Fruit fly (Drosophila melanogaster) whole organism, embryonic: ENCODE measurements around the gene CG1024.
A peak's percentile ranks its signal among the peaks of the same experiment; 100 is the strongest.

Experiments
- BEAF-32 ChIP-seq: fragments of 200-800 bp; sonication (Bioruptor generic); optimal IDR thresholded peaks from 3 replicates; lab custom pipeline; 2017; ENCODE audit warnings: missing biosample characterization, missing genetic modification characterization, mild to moderate bottlenecking, moderate library complexity, missing genetic modification reagents
- CG11696 ChIP-seq: fragments of 200-800 bp; sonication (Bioruptor generic); IDR thresholded peaks from 2 replicates; pipeline ENCODE4 v1.3.6; 2022; ENCODE audit warnings: missing biosample characterization, missing genetic modification characterization
- CG13775 ChIP-seq: fragments of 200-800 bp; sonication (Bioruptor generic); optimal IDR thresholded peaks from 3 replicates; lab custom pipeline; 2017; ENCODE audit warnings: missing biosample characterization, mild to moderate bottlenecking, missing genetic modification characterization
- CG17912 ChIP-seq: fragments of 200-800 bp; sonication (Bioruptor generic); optimal IDR thresholded peaks from 2 replicates; lab custom pipeline; 2018; ENCODE audit warnings: missing biosample characterization, mild to moderate bottlenecking, missing genetic modification characterization
- CG31365 ChIP-seq: fragments of 200-800 bp; sonication (Bioruptor generic); optimal IDR thresholded peaks from 2 replicates; lab custom pipeline; 2018; ENCODE audit warnings: missing biosample characterization, mild to moderate bottlenecking, missing genetic modification characterization
- CG31441 ChIP-seq: fragments of 200-800 bp; sonication (Bioruptor generic); IDR thresholded peaks from 2 replicates; pipeline ENCODE4 v1.3.6; 2022; ENCODE audit warnings: missing biosample characterization, missing genetic modification characterization
- CG3163 ChIP-seq: fragments of 200-800 bp; sonication (Bioruptor generic); optimal IDR thresholded peaks from 3 replicates; lab custom pipeline; 2016; ENCODE audit warnings: missing biosample characterization, missing genetic modification characterization
- CG34422 ChIP-seq: fragments of 200-800 bp; sonication (Bioruptor generic); IDR thresholded peaks from 3 replicates; pipeline ENCODE4 v1.3.6; 2022; ENCODE audit warnings: missing biosample characterization, missing genetic modification characterization
- CG4820 ChIP-seq: fragments of 200-800 bp; sonication (Bioruptor generic); optimal IDR thresholded peaks from 3 replicates; lab custom pipeline; 2016; ENCODE audit warnings: missing biosample characterization, missing genetic modification characterization
- CG5180 ChIP-seq: fragments of 200-800 bp; sonication (Bioruptor generic); optimal IDR thresholded peaks from 3 replicates; lab custom pipeline; 2017; ENCODE audit warnings: missing biosample characterization, missing genetic modification characterization, mild to moderate bottlenecking, moderate library complexity, missing genetic modification reagents
- CG6175 ChIP-seq: fragments of 200-800 bp; sonication (Bioruptor generic); IDR thresholded peaks from 3 replicates; pipeline ENCODE4 v1.3.6; 2022; ENCODE audit warnings: missing biosample characterization, missing genetic modification characterization
- CG7271 ChIP-seq: fragments of 200-800 bp; sonication (Bioruptor generic); optimal IDR thresholded peaks from 2 replicates; lab custom pipeline; 2018; ENCODE audit warnings: missing biosample characterization, mild to moderate bottlenecking, missing genetic modification characterization, moderate library complexity
- CG7786 ChIP-seq: fragments of 200-800 bp; sonication (Bioruptor generic); optimal IDR thresholded peaks from 2 replicates; lab custom pipeline; 2016; ENCODE audit warnings: missing biosample characterization, missing genetic modification characterization
- CG7928 ChIP-seq: fragments of 200-800 bp; sonication (Bioruptor generic); optimal IDR thresholded peaks from 2 replicates; lab custom pipeline; 2017; ENCODE audit warnings: missing biosample characterization, mild to moderate bottlenecking, missing genetic modification characterization
- CG8281 ChIP-seq: fragments of 200-800 bp; sonication (Bioruptor generic); optimal IDR thresholded peaks from 2 replicates; lab custom pipeline; 2018; ENCODE audit warnings: missing biosample characterization, mild to moderate bottlenecking, missing genetic modification characterization, moderate library complexity
- CG8924 ChIP-seq: fragments of 200-800 bp; optimal IDR thresholded peaks from 3 replicates; lab custom pipeline; 2019; ENCODE audit warnings: missing biosample characterization, mild to moderate bottlenecking, missing genetic modification characterization, moderate library complexity
- CG9215 ChIP-seq: fragments of 200-800 bp; sonication (Bioruptor generic); IDR thresholded peaks from 2 replicates; pipeline ENCODE4 v1.3.6; 2022; ENCODE audit warnings: missing biosample characterization, missing genetic modification characterization
- CG9727 ChIP-seq: fragments of 200-800 bp; sonication (Bioruptor generic); optimal IDR thresholded peaks from 3 replicates; lab custom pipeline; 2017; ENCODE audit warnings: missing biosample characterization, mild to moderate bottlenecking, missing genetic modification characterization
- CG9797 ChIP-seq: fragments of 200-800 bp; sonication (Bioruptor generic); optimal IDR thresholded peaks from 3 replicates; lab custom pipeline; 2018; ENCODE audit warnings: missing biosample characterization, mild to moderate bottlenecking, missing genetic modification characterization
- CG9876 ChIP-seq: fragments of 200-800 bp; sonication (Bioruptor generic); optimal IDR thresholded peaks from 2 replicates; lab custom pipeline; 2016; ENCODE audit warnings: missing biosample characterization, missing genetic modification characterization
- D19B ChIP-seq: fragments of 200-800 bp; sonication (Bioruptor generic); optimal IDR thresholded peaks from 2 replicates; lab custom pipeline; 2017; ENCODE audit warnings: missing biosample characterization, mild to moderate bottlenecking, missing genetic modification characterization
- Ets65A ChIP-seq: fragments of 200-800 bp; sonication (Bioruptor generic); peaks from one replicate; lab custom pipeline; 2016; ENCODE audit warnings: missing biosample characterization, missing genetic modification characterization
- Fer3 ChIP-seq: fragments of 200-800 bp; sonication (Bioruptor generic); optimal IDR thresholded peaks from 2 replicates; lab custom pipeline; 2018; ENCODE audit warnings: missing biosample characterization, mild to moderate bottlenecking, missing genetic modification characterization, moderate library complexity
- Gsc ChIP-seq: fragments of 200-800 bp; sonication (Bioruptor generic); IDR thresholded peaks from 2 replicates; pipeline ENCODE4 v1.3.6; 2022; ENCODE audit warnings: missing biosample characterization, missing genetic modification characterization
- HLH3B ChIP-seq: fragments of 200-800 bp; sonication (Bioruptor generic); IDR thresholded peaks from 2 replicates; pipeline ENCODE4 v1.3.6; 2022; ENCODE audit warnings: missing biosample characterization, missing genetic modification characterization
- HLH4C ChIP-seq: fragments of 200-800 bp; sonication (Bioruptor generic); IDR thresholded peaks from 3 replicates; pipeline ENCODE4 v1.3.6; 2022; ENCODE audit warnings: missing biosample characterization, missing genetic modification characterization; ENCODE audit not compliant: partially characterized antibody
- HmgZ ChIP-seq: fragments of 200-800 bp; sonication (Bioruptor generic); optimal IDR thresholded peaks from 2 replicates; lab custom pipeline; 2018; ENCODE audit warnings: missing biosample characterization, mild to moderate bottlenecking, missing genetic modification characterization
- Hsf ChIP-seq: fragments of 200-800 bp; sonication (Bioruptor generic); optimal IDR thresholded peaks from 3 replicates; lab custom pipeline; 2016; ENCODE audit warnings: missing biosample characterization, missing genetic modification characterization
- Lpt ChIP-seq: fragments of >200 bp; optimal IDR thresholded peaks from 2 replicates; lab custom pipeline; 2018; ENCODE audit warnings: missing biosample characterization, missing genetic modification characterization
- TFAM ChIP-seq: fragments of 200-800 bp; sonication (Bioruptor generic); optimal IDR thresholded peaks from 2 replicates; lab custom pipeline; 2017; ENCODE audit warnings: missing biosample characterization, missing genetic modification characterization, inconsistent platforms
- Tbp ChIP-seq: fragments of >200 bp; optimal IDR thresholded peaks from 2 replicates; lab custom pipeline; 2018; ENCODE audit warnings: missing biosample characterization, missing genetic modification characterization
- Vsx1 ChIP-seq: fragments of 200-800 bp; sonication (Bioruptor generic); optimal IDR thresholded peaks from 2 replicates; lab custom pipeline; 2017; ENCODE audit warnings: missing biosample characterization, mild to moderate bottlenecking, missing genetic modification characterization, missing genetic modification reagents
- Xrp1 ChIP-seq: fragments of 200-800 bp; sonication (Bioruptor generic); IDR thresholded peaks from 2 replicates; pipeline ENCODE4 v1.3.6; 2022; ENCODE audit warnings: missing biosample characterization, missing genetic modification characterization
- al ChIP-seq: fragments of 200-800 bp; sonication (Bioruptor generic); IDR thresholded peaks from 2 replicates; pipeline ENCODE4 v1.3.6; 2022; ENCODE audit warnings: missing biosample characterization, missing genetic modification characterization
- amos ChIP-seq: fragments of 200-800 bp; sonication (Bioruptor generic); IDR thresholded peaks from 2 replicates; pipeline ENCODE4 v1.3.6; 2022; ENCODE audit warnings: missing biosample characterization, missing genetic modification characterization; ENCODE audit not compliant: partially characterized antibody
- ara ChIP-seq: fragments of 200-800 bp; sonication (Bioruptor generic); IDR thresholded peaks from 2 replicates; pipeline ENCODE4 v1.3.6; 2022; ENCODE audit warnings: missing biosample characterization, missing genetic modification characterization
- ash1 ChIP-seq: fragments of 200-800 bp; sonication (Bioruptor generic); optimal IDR thresholded peaks from 2 replicates; lab custom pipeline; 2018; ENCODE audit warnings: missing biosample characterization, mild to moderate bottlenecking, missing genetic modification characterization
- chif ChIP-seq, 2 experiments: fragments of 200-800 bp; sonication (Bioruptor generic); optimal IDR thresholded peaks; 3 replicates each; lab custom pipeline; 2016; ENCODE audit warnings: missing biosample characterization in 2 of 2, missing genetic modification characterization in 2 of 2
- chinmo ChIP-seq: fragments of 200-800 bp; sonication (Bioruptor generic); IDR thresholded peaks from 4 replicates; pipeline ENCODE4 v1.3.6; 2022; ENCODE audit warnings: missing biosample characterization, missing genetic modification characterization; ENCODE audit not compliant: partially characterized antibody
- danr ChIP-seq: fragments of 200-800 bp; sonication (Bioruptor generic); IDR thresholded peaks from 2 replicates; pipeline ENCODE4 v1.3.6; 2022; ENCODE audit warnings: missing biosample characterization, missing genetic modification characterization
- eyg ChIP-seq: fragments of 200-800 bp; sonication (Bioruptor generic); optimal IDR thresholded peaks from 3 replicates; lab custom pipeline; 2016; ENCODE audit warnings: missing biosample characterization, missing genetic modification characterization
- fd64A ChIP-seq: fragments of 200-800 bp; sonication (Bioruptor generic); optimal IDR thresholded peaks from 3 replicates; lab custom pipeline; 2018; ENCODE audit warnings: missing biosample characterization, mild to moderate bottlenecking, missing genetic modification characterization
- lov ChIP-seq, 2 experiments: fragments of 200-800 bp in 1 of 2; fragments of >200 bp in 1 of 2; sonication (Bioruptor generic) in 1 of 2; IDR thresholded peaks in 1 of 2; optimal IDR thresholded peaks in 1 of 2; 2 replicates in 1 of 2; 3 replicates in 1 of 2; pipeline versions ENCODE4 v1.3.6 to Lab custom; 2017 to 2022; ENCODE audit warnings: missing biosample characterization in 1 of 2, missing genetic modification characterization in 1 of 2
- luna ChIP-seq: fragments of 200-800 bp; sonication (Bioruptor generic); optimal IDR thresholded peaks from 2 replicates; lab custom pipeline; 2016; ENCODE audit warnings: missing biosample characterization, missing genetic modification characterization
- nmo ChIP-seq: fragments of 200-800 bp; sonication (Bioruptor generic); optimal IDR thresholded peaks from 2 replicates; lab custom pipeline; 2018; ENCODE audit warnings: missing biosample characterization, mild to moderate bottlenecking, missing genetic modification characterization, moderate library complexity
- pan ChIP-seq, 4 experiments: fragments of >200 bp in 3 of 4; fragments of 200-800 bp in 1 of 4; sonication (Bioruptor generic) in 1 of 4; optimal IDR thresholded peaks in 3 of 4; IDR thresholded peaks in 1 of 4; 2 replicates each; pipeline versions ENCODE4 v1.3.6 to Lab custom; 2017 to 2022; ENCODE audit warnings: missing biosample characterization in 2 of 4, missing genetic modification characterization in 2 of 4, mixed read lengths in 1 of 4
- ro ChIP-seq: fragments of 200-800 bp; sonication (Bioruptor generic); IDR thresholded peaks from 2 replicates; pipeline ENCODE4 v1.3.6; 2022; ENCODE audit warnings: missing biosample characterization, missing genetic modification characterization
- sisA ChIP-seq: fragments of 200-800 bp; sonication (Bioruptor generic); IDR thresholded peaks from 2 replicates; pipeline ENCODE4 v1.3.6; 2022; ENCODE audit warnings: missing biosample characterization, missing genetic modification characterization
- trh ChIP-seq: fragments of 200-800 bp; sonication (Bioruptor generic); optimal IDR thresholded peaks from 2 replicates; lab custom pipeline; 2016; ENCODE audit warnings: missing biosample characterization, missing genetic modification characterization
- vnd ChIP-seq: fragments of 200-800 bp; sonication (Bioruptor generic); IDR thresholded peaks from 3 replicates; pipeline ENCODE4 v1.3.6; 2022; ENCODE audit warnings: missing biosample characterization, missing genetic modification characterization; ENCODE audit not compliant: partially characterized antibody
- z ChIP-seq: fragments of 200-800 bp; sonication (Bioruptor generic); IDR thresholded peaks from 3 replicates; pipeline ENCODE4 v1.3.6; 2022; ENCODE audit warnings: missing biosample characterization, missing genetic modification characterization

The CG1024 gene

DNA sequence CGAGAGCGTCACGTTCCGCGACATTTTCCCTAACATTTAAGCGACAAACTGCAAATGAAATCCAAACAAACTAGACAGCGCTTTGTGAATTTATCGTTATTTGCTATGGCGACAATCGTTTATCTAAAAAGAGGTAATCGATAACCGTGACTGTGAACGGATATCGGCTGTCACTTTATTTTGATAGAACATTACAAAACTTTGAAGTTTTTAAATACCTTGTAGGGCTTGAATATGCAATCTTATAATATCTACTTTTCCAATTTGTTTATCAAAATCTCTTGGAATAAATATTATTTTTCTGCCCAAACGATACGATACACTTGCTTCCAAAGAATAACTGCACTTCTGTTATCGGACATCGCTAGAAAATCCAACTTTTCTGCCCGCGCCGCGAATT, at the start of gene CG1024, which contains the start of gene TfIIFalpha:
Gene CG1024, minus strand, starts transcription at position 200 of the 400 bp plus-strand sequence.
Gene TfIIFalpha, plus strand, starts transcription at position 339 of the 400 bp plus-strand sequence.
- TF ChIP-seq Hsf: peak; percentile 9
- TF ChIP-seq Lpt (GFP tag; lab: Kevin White, UChicago): no peak
- TF ChIP-seq TFAM (GFP tag; lab: Kevin White, UChicago): no peak
- TF ChIP-seq CG6175: no peak
- TF ChIP-seq CG9876 (GFP tag; lab: Kevin White, UChicago): no peak
- TF ChIP-seq HmgZ (tag; lab: Kevin White, UChicago): peak; percentile 44
- no peak for TF ChIP-seq fd64A (GFP tag; lab: Kevin White, UChicago)
- no peak for TF ChIP-seq luna (GFP tag; lab: Kevin White, UChicago)
- no peak for TF ChIP-seq Tbp (GFP tag; lab: Kevin White, UChicago)
- no peak for TF ChIP-seq CG11696 (GFP tag; lab: Robert Waterston, UW)
- no peak for TF ChIP-seq Fer3 (tag; lab: Kevin White, UChicago)
- peak; percentile 84 for TF ChIP-seq vnd (GFP tag; lab: Robert Waterston, UW)
- no peak for TF ChIP-seq CG7786
- TF ChIP-seq z (GFP tag; lab: Robert Waterston, UW): no peak
- peak; percentile 76 for TF ChIP-seq amos
- no peak for TF ChIP-seq CG9727 (GFP tag; lab: Kevin White, UChicago)
- no peak for TF ChIP-seq lov (optimal IDR thresholded peaks at IDR 0.05; lab: Kevin White, UChicago)
- no peak for TF ChIP-seq lov (GFP tag; IDR thresholded peaks at IDR 0.05; lab: Robert Waterston, UW)
- TF ChIP-seq CG5180 (GFP tag; lab: Kevin White, UChicago): no peak
- peak; percentile 40 for TF ChIP-seq nmo (GFP tag; lab: Kevin White, UChicago)
- peak; percentile 97 for TF ChIP-seq HLH4C (GFP tag; lab: Robert Waterston, UW)
- TF ChIP-seq ara (GFP tag; lab: Robert Waterston, UW): no peak
- TF ChIP-seq chif (GFP tag; optimal IDR thresholded peaks at IDR 0.05; lab: Kevin White, UChicago): no peak
- no peak for TF ChIP-seq pan (optimal IDR thresholded peaks at IDR 0.05; lab: Kevin White, UChicago)
- TF ChIP-seq pan (GFP tag; optimal IDR thresholded peaks at IDR 0.05 in 1 of 2, IDR thresholded peaks at IDR 0.05 in 1 of 2): no peak
- no peak for TF ChIP-seq Gsc (GFP tag; lab: Robert Waterston, UW)
- TF ChIP-seq Vsx1 (GFP tag; lab: Kevin White, UChicago): no peak
- peak; percentile 73 for TF ChIP-seq CG31441
- no peak for TF ChIP-seq CG31365 (tag; lab: Kevin White, UChicago)
- peak; percentile 85 for TF ChIP-seq BEAF-32 (GFP tag; lab: Kevin White, UChicago)
- no peak for TF ChIP-seq danr
- TF ChIP-seq D19B: no peak
- TF ChIP-seq eyg (GFP tag; lab: Kevin White, UChicago): no peak
- no peak for TF ChIP-seq CG4820
- TF ChIP-seq CG8281: no peak
- no peak for TF ChIP-seq CG7928 (GFP tag; lab: Kevin White, UChicago)
- no peak for TF ChIP-seq CG9797 (GFP tag; lab: Kevin White, UChicago)
- TF ChIP-seq chinmo (GFP tag; lab: Robert Waterston, UW): peak; percentile 78; the same call in 2 of the 4 replicates
- TF ChIP-seq CG7271 (tag; lab: Kevin White, UChicago): no peak
- TF ChIP-seq al (GFP tag; lab: Robert Waterston, UW): no peak
- TF ChIP-seq ro (GFP tag; lab: Robert Waterston, UW): no peak
- no peak; the same call in 1 of the 2 replicates for TF ChIP-seq Xrp1 (GFP tag; lab: Robert Waterston, UW)
- no peak for TF ChIP-seq CG8924 (tag; lab: Kevin White, UChicago)
- TF ChIP-seq CG17912 (GFP tag; lab: Kevin White, UChicago): no peak
- TF ChIP-seq trh (GFP tag; lab: Kevin White, UChicago): no peak
- TF ChIP-seq sisA: no peak
- TF ChIP-seq ash1 (GFP tag; lab: Kevin White, UChicago): no peak
- no peak for TF ChIP-seq CG3163
- no peak for TF ChIP-seq CG9215 (GFP tag; lab: Robert Waterston, UW)
- no peak for TF ChIP-seq CG34422 (GFP tag; lab: Robert Waterston, UW)
- TF ChIP-seq CG13775 (GFP tag; lab: Kevin White, UChicago): no peak
- no peak for TF ChIP-seq HLH3B (GFP tag; lab: Robert Waterston, UW)
- TF ChIP-seq Ets65A: no peak
